Fruit fly (Drosophila melanogaster): ENCODE measurements around the gene CG31517.

CG31517 gene

DNA sequence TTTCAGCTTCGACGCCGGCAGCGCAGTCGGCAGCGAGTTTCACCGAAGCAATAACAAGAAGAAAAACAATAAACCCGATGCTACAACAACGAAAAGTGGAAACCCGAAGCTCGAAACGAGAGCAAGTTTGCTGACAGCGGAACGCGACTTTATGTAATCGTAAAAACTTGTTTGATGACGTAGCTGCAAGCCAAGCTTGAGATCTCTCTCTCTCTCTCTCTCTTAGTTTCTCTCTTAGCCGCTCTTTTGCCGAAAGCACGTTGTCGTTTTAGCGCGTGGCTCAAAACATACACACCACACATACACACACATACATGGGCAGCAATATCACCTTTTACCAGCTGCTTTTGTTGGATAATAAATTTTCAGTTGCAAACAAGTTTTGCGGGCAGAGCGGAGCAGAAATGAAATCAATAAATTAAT lies 27.9 kb downstream of the CG31517 start (continued):
- TF ChIP-seq p53 (GFP tag; optimal IDR thresholded peaks at IDR 0.05), result no peak
- peak; percentile 66 for TF ChIP-seq BtbVII (GFP tag; optimal IDR thresholded peaks at IDR 0.05)
- no peak for TF ChIP-seq lmd (GFP tag; IDR thresholded peaks at IDR 0.05)
- TF ChIP-seq prd (optimal IDR thresholded peaks at IDR 0.05), result no peak
- TF ChIP-seq prd (GFP tag; IDR thresholded peaks at IDR 0.05), result no peak
- TF ChIP-seq CG2120 (GFP tag; optimal IDR thresholded peaks at IDR 0.05), result no peak
- TF ChIP-seq al (GFP tag; IDR thresholded peaks at IDR 0.05), result no peak
- no peak for TF ChIP-seq nau (GFP tag; optimal IDR thresholded peaks at IDR 0.05)

DNA sequence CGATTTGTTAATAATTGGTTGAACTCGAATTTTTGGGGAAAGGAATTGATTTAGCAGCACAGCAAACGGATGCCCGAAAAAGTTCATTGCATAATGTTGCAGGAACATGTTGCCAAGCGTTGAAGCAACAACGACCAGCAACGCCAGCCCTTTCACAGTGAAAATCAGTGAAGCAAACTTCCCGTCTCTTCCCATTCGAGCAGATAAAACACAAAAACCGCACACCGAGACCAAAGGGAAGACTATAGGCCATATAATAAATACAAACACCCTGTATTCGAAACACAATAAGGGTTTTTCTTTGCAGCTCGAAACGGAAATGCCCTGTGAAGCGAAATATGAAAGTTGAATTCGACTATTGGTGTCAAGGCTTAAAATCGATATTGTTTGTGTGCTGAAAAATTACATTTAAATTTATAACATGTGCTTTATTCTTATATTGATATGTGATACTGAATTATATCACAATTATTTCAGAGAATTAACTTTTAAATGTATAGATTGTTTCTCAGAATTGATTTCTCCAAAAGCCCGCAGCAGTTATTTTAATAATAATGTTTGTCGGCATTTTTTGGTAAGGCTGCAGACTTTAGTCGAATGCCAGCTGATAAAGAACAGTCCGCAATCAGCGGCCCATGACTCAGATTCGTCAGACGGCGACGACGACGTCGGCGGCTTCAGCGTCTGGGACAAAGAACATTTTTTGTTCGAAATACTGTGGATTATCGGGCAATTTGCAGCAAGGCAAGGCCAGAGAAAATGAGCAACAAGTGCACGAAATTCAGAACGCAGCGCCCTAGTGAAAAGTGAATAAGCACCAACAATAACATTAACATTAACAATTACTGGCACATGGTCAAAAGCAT lies 29.1 kb downstream of the CG31517 start:
- TF ChIP-seq kni (GFP tag; optimal IDR thresholded peaks at IDR 0.05) (no peak), ranshi (GFP tag; IDR thresholded peaks at IDR 0.05) (no peak), eve (GFP tag; optimal IDR thresholded peaks at IDR 0.05) (peak in 1 of 2 experiments; percentile 19), Lpt (GFP tag; optimal IDR thresholded peaks at IDR 0.05) (no peak), oc (tag; optimal IDR thresholded peaks at IDR 0.05) (no peak), CG8290 (GFP tag; optimal IDR thresholded peaks at IDR 0.05) (no peak), CG8290 (tag; optimal IDR thresholded peaks at IDR 0.05) (no peak), CG12744 (GFP tag; optimal IDR thresholded peaks at IDR 0.05) (no peak), CG9727 (GFP tag; optimal IDR thresholded peaks at IDR 0.05) (no peak), CG10543 (GFP tag; optimal IDR thresholded peaks at IDR 0.05) (no peak), chinmo (GFP tag; IDR thresholded peaks at IDR 0.05; ENCODE audit: partially characterized antibody) (0 out of 4 replicates have a peak, but pooled peaks have one; percentile 52), Dip2 (GFP tag; IDR thresholded peaks at IDR 0.05) (no peak), CG2199 (GFP tag; IDR thresholded peaks at IDR 0.05) (peak; percentile 88; the same call in 2 of the 3 replicates), Usf (GFP tag; optimal IDR thresholded peaks at IDR 0.05) (no peak), knrl (GFP tag; IDR thresholded peaks at IDR 0.05; ENCODE audit: partially characterized antibody) (no peak), chif (GFP tag; optimal IDR thresholded peaks at IDR 0.05) (no peak), CG2116 (GFP tag; optimal IDR thresholded peaks at IDR 0.05) (no peak), onecut (GFP tag; IDR thresholded peaks at IDR 0.05) (peak; percentile 51; the same call in 1 of the 2 replicates), aop (GFP tag; IDR thresholded peaks at IDR 0.05) (no peak), Hmr (GFP tag; optimal IDR thresholded peaks at IDR 0.05) (no peak), NFAT (GFP tag; IDR thresholded peaks at IDR 0.05) (no peak), Antp (GFP tag; optimal IDR thresholded peaks at IDR 0.05) (no peak), mirr (GFP tag; optimal IDR thresholded peaks at IDR 0.05) (no peak), psq (GFP tag; optimal IDR thresholded peaks at IDR 0.05) (no peak), sens (GFP tag) (peak; percentile 78), CG42726 (GFP tag; IDR thresholded peaks at IDR 0.05; ENCODE audit: partially characterized antibody) (no peak), Adf1 (GFP tag; IDR thresholded peaks at IDR 0.05) (peak; percentile 14; the same call in 1 of the 2 replicates), Med (GFP tag) (peak; percentile 52), CG12155 (GFP tag; optimal IDR thresholded peaks at IDR 0.05) (no peak), sens-2 (GFP tag; IDR thresholded peaks at IDR 0.05) (0 out of 2 replicates have a peak, but pooled peaks have one; percentile 29), Rfx (GFP tag; IDR thresholded peaks at IDR 0.05) (no peak), CG17568 (GFP tag; optimal IDR thresholded peaks at IDR 0.05) (no peak), CG11696 (GFP tag; IDR thresholded peaks at IDR 0.05) (no peak), fd102C (GFP tag; optimal IDR thresholded peaks at IDR 0.05) (no peak), sc (optimal IDR thresholded peaks at IDR 0.05) (no peak), sc (GFP tag; optimal IDR thresholded peaks at IDR 0.05) (no peak), CG15514 (GFP tag; optimal IDR thresholded peaks at IDR 0.05) (no peak), CG11504 (tag; optimal IDR thresholded peaks at IDR 0.05) (peak; percentile 98), rib (GFP tag; IDR thresholded peaks at IDR 0.05) (no peak), CG6765 (GFP tag; optimal IDR thresholded peaks at IDR 0.05) (no peak), CG34224 (GFP tag; IDR thresholded peaks at IDR 0.05; ENCODE audit: partially characterized antibody) (0 out of 3 replicates have a peak, but pooled peaks have one; percentile 20)

Measured in whole organism, embryonic.